Fruit fly (Drosophila melanogaster): ENCODE data around the gene CG6470.

DNA sequence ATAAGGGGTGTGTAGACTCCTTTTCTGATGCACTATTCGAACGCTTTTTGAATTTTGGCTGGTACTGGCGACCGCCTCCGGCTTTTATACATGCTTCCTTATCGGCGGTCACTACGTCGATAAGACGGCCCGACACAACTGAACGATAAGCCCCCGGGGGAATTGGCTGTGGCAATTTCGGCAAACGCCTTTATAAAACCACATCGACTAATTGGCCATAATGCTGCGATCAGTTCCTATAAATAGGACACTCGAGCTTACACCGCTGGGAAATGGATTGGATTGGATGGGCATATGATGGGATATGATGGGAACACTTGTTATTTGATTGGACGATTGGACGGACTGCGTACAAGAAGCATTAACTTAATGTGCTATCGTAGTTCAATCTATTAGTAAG is 22.7 kb downstream of the CG6470 start, which contains the start of gene CG15044:
- no peak for TF ChIP-seq EcR (GFP tag; optimal IDR thresholded peaks at IDR 0.05)
- no peak for TF ChIP-seq CG8478 (optimal IDR thresholded peaks at IDR 0.05)
- no peak for TF ChIP-seq psq (optimal IDR thresholded peaks at IDR 0.05)
- TF ChIP-seq pan (optimal IDR thresholded peaks at IDR 0.05), result no peak
- no peak for TF ChIP-seq usp (GFP tag; optimal IDR thresholded peaks at IDR 0.05)
- TF ChIP-seq Dll (optimal IDR thresholded peaks at IDR 0.05), result no peak
